Worm (Caenorhabditis elegans) whole organism, young adult: Measurements from ENCODE around the gene rps-22.
A peak's percentile ranks its signal among the peaks of the same experiment; 100 is the strongest.

ENCODE experiments used
- B0019.2 ChIP-seq: fragments of 200-800 bp; sonication (Bioruptor generic); conservative IDR thresholded peaks from 2 replicates; pipeline ENCODE4 v1.3.6; 2022; ENCODE audit warnings: missing genetic modification reagents, missing genetic modification characterization, missing compliant biosample characterization
- C17E4.6 ChIP-seq: fragments of 200-800 bp; sonication (Bioruptor generic); IDR thresholded peaks from 2 replicates; pipeline ENCODE4 v1.3.6; 2022; ENCODE audit warnings: missing genetic modification reagents, missing genetic modification characterization, missing compliant biosample characterization
- K11D2.4 ChIP-seq: fragments of 200-800 bp; sonication (Bioruptor generic); IDR thresholded peaks from 2 replicates; pipeline ENCODE4 v1.3.6; 2022; ENCODE audit warnings: missing genetic modification reagents, missing genetic modification characterization, missing compliant biosample characterization
- K12H6.12 ChIP-seq: fragments of 200-800 bp; sonication (Bioruptor generic); optimal IDR thresholded peaks from 2 replicates; lab custom pipeline; 2018; ENCODE audit warnings: mild to moderate bottlenecking, missing genetic modification characterization, missing compliant biosample characterization
- T07F8.4 ChIP-seq: sonication (generic microtip); optimal IDR thresholded peaks from 2 replicates; lab custom pipeline; 2016; ENCODE audit warnings: mild to moderate bottlenecking, missing genetic modification characterization, moderate library complexity, missing compliant biosample characterization
- Y53G8AR.9 ChIP-seq: fragments of 200-800 bp; sonication (Bioruptor generic); conservative IDR thresholded peaks from 2 replicates; pipeline ENCODE4 v1.3.6; 2022; ENCODE audit warnings: missing genetic modification reagents, missing genetic modification characterization, missing compliant biosample characterization
- Y79H2A.3 ChIP-seq: fragments of 200-800 bp; sonication (Bioruptor generic); conservative IDR thresholded peaks from 2 replicates; pipeline ENCODE4 v1.3.6; 2022; ENCODE audit warnings: missing genetic modification reagents, missing genetic modification characterization, missing compliant biosample characterization
- ama-1 ChIP-seq, 3 experiments: fragments of 150-350 bp in 1 of 3; sonication (generic microtip) in 2 of 3; optimal IDR thresholded peaks; 2 replicates each; lab custom pipeline; 2014 to 2018; ENCODE audit warnings: missing biosample characterization in 2 of 3, missing genetic modification characterization in 2 of 3, missing genetic modification reagents in 2 of 3
- aptf-2 ChIP-seq: fragments of 200-800 bp; sonication (Bioruptor generic); conservative IDR thresholded peaks from 2 replicates; pipeline ENCODE4 v1.3.6; 2022; ENCODE audit warnings: missing genetic modification reagents, missing genetic modification characterization, missing compliant biosample characterization
- aptf-3 ChIP-seq: fragments of 200-800 bp; sonication (Bioruptor generic); IDR thresholded peaks from 2 replicates; pipeline ENCODE4 v1.3.6; 2022; ENCODE audit warnings: missing genetic modification characterization, missing compliant biosample characterization
- atf-7 ChIP-seq: sonication (generic microtip); optimal IDR thresholded peaks from 2 replicates; lab custom pipeline; 2017; ENCODE audit warnings: mild to moderate bottlenecking, missing genetic modification characterization, missing compliant biosample characterization
- attf-5 ChIP-seq: fragments of 200-800 bp; sonication (Bioruptor generic); optimal IDR thresholded peaks from 2 replicates; lab custom pipeline; 2018; ENCODE audit warnings: mild to moderate bottlenecking, missing genetic modification characterization, missing compliant biosample characterization
- attf-6 ChIP-seq: fragments of 200-800 bp; sonication (Bioruptor generic); IDR thresholded peaks from 2 replicates; pipeline ENCODE4 v1.3.6; 2022; ENCODE audit warnings: missing genetic modification reagents, missing genetic modification characterization, missing compliant biosample characterization
- bed-1 ChIP-seq: fragments of 200-800 bp; sonication (Bioruptor generic); IDR thresholded peaks from 2 replicates; pipeline ENCODE4 v1.3.6; 2022; ENCODE audit warnings: missing genetic modification reagents, missing genetic modification characterization, missing compliant biosample characterization
- cebp-2 ChIP-seq: fragments of 200-800 bp; sonication (Bioruptor generic); IDR thresholded peaks from 2 replicates; pipeline ENCODE4 v1.3.6; 2022; ENCODE audit warnings: missing genetic modification characterization, missing compliant biosample characterization
- ceh-100 ChIP-seq: fragments of 200-800 bp; sonication (Bioruptor generic); IDR thresholded peaks from 2 replicates; pipeline ENCODE4 v1.3.6; 2022; ENCODE audit warnings: missing genetic modification reagents, missing genetic modification characterization, missing compliant biosample characterization
- ceh-40 ChIP-seq: fragments of 200-800 bp; sonication (Bioruptor generic); IDR thresholded peaks from 2 replicates; pipeline ENCODE4 v1.3.6; 2022; ENCODE audit warnings: missing genetic modification characterization, missing compliant biosample characterization
- ceh-79 ChIP-seq: sonication (generic microtip); optimal IDR thresholded peaks from 2 replicates; lab custom pipeline; 2017; ENCODE audit warnings: mild to moderate bottlenecking, missing genetic modification characterization, missing compliant biosample characterization
- egl-44 ChIP-seq: fragments of 200-800 bp; sonication (Bioruptor generic); IDR thresholded peaks from 2 replicates; pipeline ENCODE4 v1.3.6; 2022; ENCODE audit warnings: missing genetic modification reagents, missing genetic modification characterization, missing compliant biosample characterization
- egrh-3 ChIP-seq: fragments of 200-800 bp; sonication (Bioruptor generic); IDR thresholded peaks from 2 replicates; pipeline ENCODE4 v1.3.6; 2022; ENCODE audit warnings: missing genetic modification reagents, missing genetic modification characterization, missing compliant biosample characterization
- ets-4 ChIP-seq: fragments of 200-800 bp; sonication (Bioruptor generic); optimal IDR thresholded peaks from 2 replicates; lab custom pipeline; 2018; ENCODE audit warnings: mild to moderate bottlenecking, missing genetic modification characterization, missing compliant biosample characterization
- fkh-3 ChIP-seq: sonication (generic microtip); optimal IDR thresholded peaks from 2 replicates; lab custom pipeline; 2016; ENCODE audit warnings: mild to moderate bottlenecking, missing genetic modification characterization, missing compliant biosample characterization
- him-1 ChIP-seq: sonication (generic microtip); optimal IDR thresholded peaks from 2 replicates; lab custom pipeline; 2016; ENCODE audit warnings: missing genotype, missing genetic modification reagents, missing genetic modification characterization, missing compliant biosample characterization
- hrde-1 ChIP-seq: sonication (generic microtip); optimal IDR thresholded peaks from 2 replicates; lab custom pipeline; 2016; ENCODE audit warnings: missing genetic modification characterization, mild to moderate bottlenecking, missing compliant biosample characterization, moderate library complexity, missing genotype, missing genetic modification reagents, borderline replicate concordance
- lag-1 ChIP-seq: fragments of 200-800 bp; sonication (Bioruptor generic); IDR thresholded peaks from 2 replicates; pipeline ENCODE4 v1.3.6; 2022; ENCODE audit warnings: missing genetic modification reagents, missing genetic modification characterization, missing compliant biosample characterization
- lin-26 ChIP-seq: fragments of 200-800 bp; sonication (Bioruptor generic); IDR thresholded peaks from 2 replicates; pipeline ENCODE4 v1.3.6; 2022; ENCODE audit warnings: missing genetic modification reagents, missing genetic modification characterization, missing compliant biosample characterization
- lin-35 ChIP-seq, 3 experiments: fragments of 150-350 bp in 2 of 3; sonication (generic microtip) in 1 of 3; optimal IDR thresholded peaks; 2 replicates each; lab custom pipeline; 2014 to 2018; ENCODE audit warnings: missing biosample characterization in 3 of 3, missing genetic modification characterization in 3 of 3, missing genetic modification reagents in 3 of 3
- lin-40 ChIP-seq: sonication (generic microtip); optimal IDR thresholded peaks from 2 replicates; lab custom pipeline; 2016; ENCODE audit warnings: missing genetic modification characterization, mild to moderate bottlenecking, missing compliant biosample characterization, missing genotype, missing genetic modification reagents
- lin-54 ChIP-seq: fragments of 200-800 bp; sonication (Bioruptor generic); optimal IDR thresholded peaks from 2 replicates; lab custom pipeline; 2018; ENCODE audit warnings: mild to moderate bottlenecking, missing genetic modification characterization, missing compliant biosample characterization
- madf-6 ChIP-seq: fragments of 200-800 bp; sonication (Bioruptor generic); IDR thresholded peaks from 2 replicates; pipeline ENCODE4 v1.3.6; 2022; ENCODE audit warnings: missing genetic modification reagents, missing genetic modification characterization, missing compliant biosample characterization
- mel-28 ChIP-seq: sonication (generic microtip); optimal IDR thresholded peaks from 2 replicates; lab custom pipeline; 2016; ENCODE audit warnings: borderline replicate concordance, mild to moderate bottlenecking, missing genetic modification characterization, missing compliant biosample characterization
- mes-4 ChIP-seq: sonication (generic microtip); optimal IDR thresholded peaks from 2 replicates; lab custom pipeline; 2016; ENCODE audit warnings: missing genotype, missing genetic modification characterization, missing compliant biosample characterization
- nfya-1 ChIP-seq: sonication (generic microtip); optimal IDR thresholded peaks from 2 replicates; lab custom pipeline; 2017; ENCODE audit warnings: antibody characterized with exemption, missing compliant biosample characterization, missing genetic modification characterization, borderline replicate concordance; ENCODE audit not compliant: insufficient read depth
- nhr-80 ChIP-seq: sonication (generic microtip); optimal IDR thresholded peaks from 2 replicates; lab custom pipeline; 2016; ENCODE audit warnings: missing genetic modification characterization, missing compliant biosample characterization
- pbrm-1 ChIP-seq: fragments of 200-800 bp; sonication (Bioruptor generic); IDR thresholded peaks from 2 replicates; pipeline ENCODE4 v1.3.6; 2022; ENCODE audit warnings: missing genetic modification reagents, missing genetic modification characterization, missing compliant biosample characterization
- rpc-1 ChIP-seq, 2 experiments: fragments of 150-350 bp in 1 of 2; sonication (generic microtip) in 1 of 2; optimal IDR thresholded peaks; 2 replicates each; lab custom pipeline; 2014 to 2018; ENCODE audit warnings: missing biosample characterization in 1 of 2, missing genetic modification characterization in 1 of 2, missing genetic modification reagents in 1 of 2, missing genotype in 1 of 2
- sea-2 ChIP-seq: fragments of 200-800 bp; sonication (Bioruptor generic); IDR thresholded peaks from 2 replicates; pipeline ENCODE4 v1.3.6; 2022; ENCODE audit warnings: missing genetic modification characterization, missing compliant biosample characterization
- snpc-4 ChIP-seq, 5 experiments: fragments of 150-350 bp in 1 of 5; sonication (generic microtip) in 4 of 5; optimal IDR thresholded peaks; 2 replicates each; lab custom pipeline; 2014 to 2018; ENCODE audit warnings: missing genetic modification characterization in 5 of 5, missing biosample characterization in 3 of 5, antibody characterized with exemption in 2 of 5, mild to moderate bottlenecking in 2 of 5, missing compliant biosample characterization in 2 of 5, missing genotype in 2 of 5, moderate library complexity in 2 of 5, missing genetic modification reagents in 1 of 5
- somi-1 ChIP-seq: fragments of 200-800 bp; sonication (Bioruptor generic); optimal IDR thresholded peaks from 2 replicates; lab custom pipeline; 2018; ENCODE audit warnings: mild to moderate bottlenecking, missing genetic modification characterization, missing compliant biosample characterization
- tbx-9 ChIP-seq: sonication (generic microtip); optimal IDR thresholded peaks from 2 replicates; lab custom pipeline; 2016; ENCODE audit warnings: borderline replicate concordance, missing genetic modification characterization, inconsistent platforms, missing compliant biosample characterization
- zfh-2 ChIP-seq: fragments of 200-800 bp; sonication (Bioruptor generic); conservative IDR thresholded peaks from 2 replicates; pipeline ENCODE4 v1.3.6; 2022; ENCODE audit warnings: missing genetic modification reagents, missing genetic modification characterization, missing compliant biosample characterization
- zim-3 ChIP-seq: sonication (generic microtip); optimal IDR thresholded peaks from 2 replicates; lab custom pipeline; 2017; ENCODE audit warnings: mild to moderate bottlenecking, missing genetic modification characterization, moderate library complexity, missing compliant biosample characterization
- ztf-25 ChIP-seq: fragments of 200-800 bp; sonication (Bioruptor generic); IDR thresholded peaks from 2 replicates; pipeline ENCODE4 v1.3.6; 2022; ENCODE audit warnings: missing genetic modification reagents, missing genetic modification characterization, missing compliant biosample characterization
- ztf-6 ChIP-seq: fragments of 200-800 bp; sonication (Bioruptor generic); IDR thresholded peaks from 2 replicates; pipeline ENCODE4 v1.3.6; 2022; ENCODE audit warnings: missing genetic modification reagents, missing genetic modification characterization, missing compliant biosample characterization

rps-22 gene

ce11 chrIII:1923419-1924318, 26.7 kb upstream of the rps-22 start (continued):
- TF ChIP-seq B0019.2 (GFP tag; lab: Robert Waterston, UW) (no peak), hrde-1 (tag; lab: Kevin White, UChicago) (no peak), ceh-100 (GFP tag; lab: Robert Waterston, UW) (no peak), ets-4 (GFP tag; lab: Kevin White, UChicago) (no peak), ztf-6 (GFP tag; lab: Robert Waterston, UW) (0 out of 2 replicates have a peak, but pooled peaks have one; percentile 43), aptf-2 (GFP tag; lab: Robert Waterston, UW) (no peak), lin-26 (GFP tag; lab: Robert Waterston, UW) (peak; percentile 79), nfya-1 (no peak), Y79H2A.3 (no peak), ztf-25 (GFP tag; lab: Robert Waterston, UW) (no peak), T07F8.4 (tag; lab: Kevin White, UChicago) (no peak), sea-2 (GFP tag; lab: Robert Waterston, UW) (no peak), K12H6.12 (tag; lab: Kevin White, UChicago) (peak; percentile 92), him-1 (no peak), rpc-1 (optimal IDR thresholded peaks at IDR 0.05; lab: Kevin White, UChicago) (no peak), rpc-1 (tag; optimal IDR thresholded peaks at IDR 0.05; lab: Kevin White, UChicago) (no peak), fkh-3 (tag; lab: Kevin White, UChicago) (no peak), aptf-3 (GFP tag; lab: Robert Waterston, UW) (no peak), nhr-80 (peak; percentile 31), lin-40 (tag; lab: Kevin White, UChicago) (peak; percentile 93), ceh-79 (tag; lab: Kevin White, UChicago) (no peak), lag-1 (GFP tag; lab: Robert Waterston, UW) (0 out of 2 replicates have a peak, but pooled peaks have one; percentile 22), zfh-2 (GFP tag; lab: Robert Waterston, UW) (peak; percentile 99), lin-54 (GFP tag; lab: Kevin White, UChicago) (peak; percentile 36), egrh-3 (GFP tag; lab: Robert Waterston, UW) (peak; percentile 99), zim-3 (no peak), pbrm-1 (0 out of 2 replicates have a peak, but pooled peaks have one; percentile 33), Y53G8AR.9 (GFP tag; lab: Robert Waterston, UW) (no peak), tbx-9 (tag; lab: Kevin White, UChicago) (no peak), attf-6 (GFP tag; lab: Robert Waterston, UW) (no peak), mel-28 (tag; lab: Kevin White, UChicago) (no peak), cebp-2 (GFP tag; lab: Robert Waterston, UW) (no peak), atf-7 (tag; lab: Kevin White, UChicago) (peak; percentile 85), bed-1 (GFP tag; lab: Robert Waterston, UW) (no peak), ama-1 (optimal IDR thresholded peaks at IDR 0.05; lab: Kevin White, UChicago) (no peak), ama-1 (GFP tag; optimal IDR thresholded peaks at IDR 0.05; lab: Kevin White, UChicago) (no peak), K11D2.4 (GFP tag; lab: Robert Waterston, UW) (peak; percentile 89), mes-4 (no peak), somi-1 (GFP tag; lab: Kevin White, UChicago) (peak; percentile 96), ceh-40 (GFP tag; lab: Robert Waterston, UW) (no peak), egl-44 (GFP tag; lab: Robert Waterston, UW) (0 out of 2 replicates have a peak, but pooled peaks have one; percentile 8), C17E4.6 (GFP tag; lab: Robert Waterston, UW) (no peak), lin-35 (GFP tag; optimal IDR thresholded peaks at IDR 0.05; lab: Kevin White, UChicago) (peak in 1 of 3 experiments; percentile 52), madf-6 (GFP tag; lab: Robert Waterston, UW) (peak; percentile 47; the same call in 1 of the 2 replicates), snpc-4 (GFP tag; optimal IDR thresholded peaks at IDR 0.05; lab: Kevin White, UChicago) (no peak), snpc-4 (tag; optimal IDR thresholded peaks at IDR 0.05; lab: Kevin White, UChicago) (peak in 2 of 4 experiments; percentile 32 to 38), attf-5 (GFP tag; lab: Kevin White, UChicago) (peak; percentile 62)
